Worm (Caenorhabditis elegans): ENCODE data around the gene lgc-38.

- TF ChIP-seq dao-5 (tag; optimal IDR thresholded peaks at IDR 0.05) (no peak), him-1 (tag; optimal IDR thresholded peaks at IDR 0.05) (peak; percentile 50)
These were observed 21.3 kb downstream of the lgc-38 start for ce11 chrIII:7030044-7030804.
